Fruit fly (Drosophila melanogaster): Measurements from ENCODE around the gene CG31523.

DNA sequence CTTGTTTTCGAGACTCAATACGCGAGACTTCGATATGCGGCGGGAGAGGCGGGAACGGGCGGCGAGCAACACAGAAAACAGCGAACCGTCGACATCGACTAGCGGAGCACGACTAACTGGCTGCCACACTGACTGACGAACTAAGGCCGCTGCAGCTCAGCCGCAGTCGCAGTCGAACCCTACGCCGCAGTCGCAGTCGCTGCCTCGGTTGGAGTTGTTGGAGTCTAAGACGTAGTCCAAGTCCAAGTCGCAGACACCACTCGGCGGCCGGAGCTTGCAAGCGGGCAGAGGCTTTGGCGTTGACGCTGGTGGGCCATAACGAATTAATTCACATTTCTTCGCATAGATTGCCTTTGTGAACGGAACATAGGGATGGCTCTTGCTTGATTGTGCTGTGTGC is 28.3 kb downstream of the CG31523 start:
- TF ChIP-seq CTCF (optimal IDR thresholded peaks at IDR 0.05): no peak
- no peak for TF ChIP-seq CG8478 (optimal IDR thresholded peaks at IDR 0.05)
